Fruit fly (Drosophila melanogaster) S2 (cell line): Measurements from ENCODE around the gene CG31077.

Experiments used
- CG8478 ChIP-seq: fragments of >200 bp; optimal IDR thresholded peaks from 2 replicates; lab custom pipeline; 2018
- CTCF ChIP-seq, 2 experiments: fragments of >200 bp; optimal IDR thresholded peaks; 2 replicates each; lab custom pipeline; 2018

Gene CG31077

dm6 chr3R:26966794-26967323 is 32.7 kb upstream of the CG31077 start, which contains the start of gene CG5521:
Gene CG5521 (plus strand): TSS chr3R:26966930.
- no peak for TF ChIP-seq CTCF (optimal IDR thresholded peaks at IDR 0.05; lab: Kevin White, UChicago)

- TF ChIP-seq CTCF (optimal IDR thresholded peaks at IDR 0.05; lab: Kevin White, UChicago) = no peak
- no peak for TF ChIP-seq CG8478
Observed at dm6 chr3R:26967587-26968312, 31.8 kb upstream of the CG31077 start.

- TF ChIP-seq CG8478 = no peak
- TF ChIP-seq CTCF (optimal IDR thresholded peaks at IDR 0.05; lab: Kevin White, UChicago) = no peak
Observed at dm6 chr3R:26968313-26968605, 31.3 kb upstream of the CG31077 start.

- TF ChIP-seq CTCF (optimal IDR thresholded peaks at IDR 0.05; lab: Kevin White, UChicago) (no peak), CG8478 (no peak)
Observed at dm6 chr3R:26968823-26969638, 30.5 kb upstream of the CG31077 start.

dm6 chr3R:26969743-26970142 is 29.8 kb upstream of the CG31077 start:
- TF ChIP-seq CG8478 (no peak), CTCF (optimal IDR thresholded peaks at IDR 0.05; lab: Kevin White, UChicago) (no peak)

- TF ChIP-seq CG8478 (no peak), CTCF (optimal IDR thresholded peaks at IDR 0.05; lab: Kevin White, UChicago) (no peak)
Observed at dm6 chr3R:26978241-26978640, 21.3 kb upstream of the CG31077 start, which contains the start of the genes CG14253 and CG46313. Gene CG14253 (plus strand): TSS chr3R:26978541. Gene CG46313 (plus strand): TSS chr3R:26978541.

dm6 chr3R:26980282-26980691 is 19.3 kb upstream of the CG31077 start:
- TF ChIP-seq CG8478 (no peak), CTCF (optimal IDR thresholded peaks at IDR 0.05; lab: Kevin White, UChicago) (no peak)

- TF ChIP-seq CG8478 = no peak
- TF ChIP-seq CTCF (optimal IDR thresholded peaks at IDR 0.05; lab: Kevin White, UChicago) = no peak
Observed at dm6 chr3R:26982106-26982505, 17.4 kb upstream of the CG31077 start.

- TF ChIP-seq CG8478 = no peak
- no peak for TF ChIP-seq CTCF (optimal IDR thresholded peaks at IDR 0.05; lab: Kevin White, UChicago)
Observed at dm6 chr3R:26984437-26984836, 15.1 kb upstream of the CG31077 start.

- TF ChIP-seq CTCF (optimal IDR thresholded peaks at IDR 0.05; lab: Kevin White, UChicago) (no peak), CG8478 (no peak)
Observed at dm6 chr3R:26987455-26987854, 12.1 kb upstream of the CG31077 start.

dm6 chr3R:26988412-26988981 is 11.1 kb upstream of the CG31077 start, which contains the start of gene CG31075:
Gene CG31075 (minus strand): TSS chr3R:26988517.
- TF ChIP-seq CTCF (optimal IDR thresholded peaks at IDR 0.05; lab: Kevin White, UChicago) (peak in 1 of 2 experiments; percentile 12), CG8478 (no peak)

dm6 chr3R:26989802-26990509 is 9.6 kb upstream of the CG31077 start, which contains the start of gene CG31076:
Gene CG31076 (minus strand): TSS chr3R:26989852.
- no peak for TF ChIP-seq CG8478
- TF ChIP-seq CTCF (optimal IDR thresholded peaks at IDR 0.05; lab: Kevin White, UChicago) = peak; percentile 78 to 81

- TF ChIP-seq CG8478 (no peak), CTCF (optimal IDR thresholded peaks at IDR 0.05; lab: Kevin White, UChicago) (no peak)
Observed at dm6 chr3R:26994532-26994931, 5.0 kb upstream of the CG31077 start, which contains the start of gene TwdlC. Gene TwdlC (plus strand): TSS chr3R:26994832.

- TF ChIP-seq CG8478 = no peak
- TF ChIP-seq CTCF (optimal IDR thresholded peaks at IDR 0.05; lab: Kevin White, UChicago) = no peak
Observed at dm6 chr3R:26996642-26997041, 2.9 kb upstream of the CG31077 start, which contains the start of gene RYa-R. Gene RYa-R (plus strand): TSS chr3R:26996980.

dm6 chr3R:27002787-27003186 is 3.2 kb downstream of the CG31077 start:
- TF ChIP-seq CG8478 = no peak
- TF ChIP-seq CTCF (optimal IDR thresholded peaks at IDR 0.05; lab: Kevin White, UChicago) = no peak
